Fruit fly (Drosophila melanogaster): ENCODE results near the gene CG9483.

Gene CG9483

dm6 chr2L:8898714-8899652 is 32.4 kb downstream of the CG9483 start, which contains the start of gene CG34398:
Gene CG34398, plus strand, starts transcription at chr2L:8898786.
- TF ChIP-seq pan (optimal IDR thresholded peaks at IDR 0.05) (no peak), psq (optimal IDR thresholded peaks at IDR 0.05) (no peak), EcR (GFP tag; optimal IDR thresholded peaks at IDR 0.05) (no peak), CG8478 (optimal IDR thresholded peaks at IDR 0.05) (no peak), usp (GFP tag; optimal IDR thresholded peaks at IDR 0.05) (no peak), Dll (optimal IDR thresholded peaks at IDR 0.05) (no peak)

dm6 chr2L:8901882-8902281 is 35.3 kb downstream of the CG9483 start:
- TF ChIP-seq usp (GFP tag; optimal IDR thresholded peaks at IDR 0.05), result no peak
- TF ChIP-seq pan (optimal IDR thresholded peaks at IDR 0.05), result no peak
- TF ChIP-seq EcR (GFP tag; optimal IDR thresholded peaks at IDR 0.05), result no peak
- TF ChIP-seq CG8478 (optimal IDR thresholded peaks at IDR 0.05), result no peak
- no peak for TF ChIP-seq Dll (optimal IDR thresholded peaks at IDR 0.05)
- TF ChIP-seq psq (optimal IDR thresholded peaks at IDR 0.05), result no peak

dm6 chr2L:8906279-8906678 is 39.7 kb downstream of the CG9483 start:
- TF ChIP-seq psq (optimal IDR thresholded peaks at IDR 0.05), result no peak
- TF ChIP-seq usp (GFP tag; optimal IDR thresholded peaks at IDR 0.05), result no peak
- TF ChIP-seq Dll (optimal IDR thresholded peaks at IDR 0.05), result no peak
- no peak for TF ChIP-seq pan (optimal IDR thresholded peaks at IDR 0.05)
- TF ChIP-seq CG8478 (optimal IDR thresholded peaks at IDR 0.05), result no peak
- TF ChIP-seq EcR (GFP tag; optimal IDR thresholded peaks at IDR 0.05), result no peak

- no peak for TF ChIP-seq CG8478 (optimal IDR thresholded peaks at IDR 0.05)
- no peak for TF ChIP-seq EcR (GFP tag; optimal IDR thresholded peaks at IDR 0.05)
- TF ChIP-seq pan (optimal IDR thresholded peaks at IDR 0.05), result no peak
- TF ChIP-seq psq (optimal IDR thresholded peaks at IDR 0.05), result no peak
- no peak for TF ChIP-seq usp (GFP tag; optimal IDR thresholded peaks at IDR 0.05)
- TF ChIP-seq Dll (optimal IDR thresholded peaks at IDR 0.05), result peak; percentile 14
Observed at dm6 chr2L:8915709-8916108, 49.1 kb downstream of the CG9483 start.

Data from whole organism.